Worm (Caenorhabditis elegans): ENCODE data around the gene del-2.

- TF ChIP-seq him-1 (tag; optimal IDR thresholded peaks at IDR 0.05) (no peak), W03F9.2 (tag; optimal IDR thresholded peaks at IDR 0.05) (no peak), dao-5 (tag; optimal IDR thresholded peaks at IDR 0.05) (no peak)
These were observed 34.7 kb upstream of the del-2 start for ce11 chrIV:9676535-9676934.
